Fruit fly (Drosophila melanogaster): ENCODE data around the gene Faf2.

- peak; percentile 93 for TF ChIP-seq CG10631 (GFP tag; optimal IDR thresholded peaks at IDR 0.05)
- peak; percentile 66 for TF ChIP-seq topi (GFP tag; optimal IDR thresholded peaks at IDR 0.05)
- TF ChIP-seq CG6276 (GFP tag; optimal IDR thresholded peaks at IDR 0.05), result no peak
- no peak for TF ChIP-seq Eip75B (GFP tag; optimal IDR thresholded peaks at IDR 0.05)
- TF ChIP-seq Hr39 (GFP tag; optimal IDR thresholded peaks at IDR 0.05), result peak; percentile 75
- peak; percentile 54 to 80 for TF ChIP-seq salr (GFP tag; optimal IDR thresholded peaks at IDR 0.05)
- TF ChIP-seq svp (GFP tag), result peak; percentile 81
- TF ChIP-seq CG11762 (GFP tag; optimal IDR thresholded peaks at IDR 0.05; ENCODE audit: insufficient read depth), result peak; percentile 40
- peak; percentile 93 for TF ChIP-seq CG32006 (GFP tag; optimal IDR thresholded peaks at IDR 0.05)
- no peak for TF ChIP-seq CG4318 (GFP tag; optimal IDR thresholded peaks at IDR 0.05)
- TF ChIP-seq Met (GFP tag; optimal IDR thresholded peaks at IDR 0.05), result no peak
- TF ChIP-seq Eip93F (GFP tag; optimal IDR thresholded peaks at IDR 0.05), result no peak
- peak; percentile 75 for TF ChIP-seq Lpt (GFP tag; optimal IDR thresholded peaks at IDR 0.05)
- TF ChIP-seq Gug (GFP tag; IDR thresholded peaks at IDR 0.05), result peak; percentile 85
These were observed 5.6 kb downstream of the Faf2 start, which contains the start of the genes CG10376 and CG10343 for dm6 chr2L:18702721-18703488.
